Fruit fly (Drosophila melanogaster) whole organism, prepupa: ENCODE measurements around the gene tral.
A peak's percentile ranks its signal among the peaks of the same experiment; 100 is the strongest.

Experiments used
- CG10631 ChIP-seq: fragments of 200-800 bp; sonication (Bioruptor generic); optimal IDR thresholded peaks from 2 replicates; lab custom pipeline; 2016; ENCODE audit warnings: missing biosample characterization, missing genetic modification characterization
- CG10669 ChIP-seq: fragments of 200-800 bp; sonication (Bioruptor generic); optimal IDR thresholded peaks from 3 replicates; lab custom pipeline; 2018; ENCODE audit warnings: missing biosample characterization, mild to moderate bottlenecking, missing genetic modification characterization, moderate library complexity
- CG11294 ChIP-seq: fragments of 200-800 bp; sonication (Bioruptor generic); IDR thresholded peaks from 2 replicates; pipeline ENCODE4 v1.3.6; 2022; ENCODE audit warnings: missing biosample characterization, missing genetic modification characterization
- CG11762 ChIP-seq: fragments of 200-800 bp; sonication (Bioruptor generic); optimal IDR thresholded peaks from 3 replicates; lab custom pipeline; 2016; ENCODE audit warnings: missing biosample characterization, missing genetic modification characterization; ENCODE audit not compliant: insufficient read depth
- CG15336 ChIP-seq: fragments of 200-800 bp; sonication (Bioruptor generic); IDR thresholded peaks from 2 replicates; pipeline ENCODE4 v1.3.6; 2022; ENCODE audit warnings: missing biosample characterization, missing genetic modification characterization
- CG1621 ChIP-seq: fragments of 200-800 bp; sonication (Bioruptor generic); optimal IDR thresholded peaks from 3 replicates; lab custom pipeline; 2018; ENCODE audit warnings: missing biosample characterization, mild to moderate bottlenecking, missing genetic modification characterization
- CG3032 ChIP-seq: fragments of 200-800 bp; optimal IDR thresholded peaks from 2 replicates; lab custom pipeline; 2019; ENCODE audit warnings: missing biosample characterization, mild to moderate bottlenecking, missing genetic modification characterization, moderate library complexity
- CG31627 ChIP-seq: fragments of 200-800 bp; sonication (Bioruptor generic); optimal IDR thresholded peaks from 3 replicates; lab custom pipeline; 2016; ENCODE audit warnings: missing biosample characterization, missing genetic modification characterization
- CG6276 ChIP-seq: fragments of 200-800 bp; sonication (Bioruptor generic); optimal IDR thresholded peaks from 2 replicates; lab custom pipeline; 2017; ENCODE audit warnings: missing biosample characterization, mild to moderate bottlenecking, missing genetic modification characterization
- CG6792 ChIP-seq: fragments of 200-800 bp; sonication (Bioruptor generic); optimal IDR thresholded peaks from 3 replicates; lab custom pipeline; 2016; ENCODE audit warnings: missing biosample characterization, missing genetic modification characterization
- CG6808 ChIP-seq: fragments of 200-800 bp; sonication (Bioruptor generic); optimal IDR thresholded peaks from 3 replicates; lab custom pipeline; 2017; ENCODE audit warnings: missing biosample characterization, missing genetic modification characterization, mild to moderate bottlenecking, moderate library complexity, missing genetic modification reagents
- CG6854 ChIP-seq: fragments of 200-800 bp; sonication (Bioruptor generic); optimal IDR thresholded peaks from 2 replicates; lab custom pipeline; 2017; ENCODE audit warnings: missing biosample characterization, mild to moderate bottlenecking, missing genetic modification characterization
- CG7368 ChIP-seq: fragments of 200-800 bp; sonication (Bioruptor generic); optimal IDR thresholded peaks from 3 replicates; lab custom pipeline; 2016; ENCODE audit warnings: missing biosample characterization, missing genetic modification characterization
- CG8319 ChIP-seq: fragments of 200-800 bp; sonication (Bioruptor generic); optimal IDR thresholded peaks from 3 replicates; lab custom pipeline; 2016; ENCODE audit warnings: missing biosample characterization, missing genetic modification characterization
- CG8632 ChIP-seq: fragments of 200-800 bp; sonication (Bioruptor generic); optimal IDR thresholded peaks from 3 replicates; lab custom pipeline; 2016; ENCODE audit warnings: missing biosample characterization, missing genetic modification characterization
- Eip75B ChIP-seq: fragments of 200-800 bp; sonication (Bioruptor generic); optimal IDR thresholded peaks from 3 replicates; lab custom pipeline; 2016; ENCODE audit warnings: missing biosample characterization, missing genetic modification characterization
- Ets21C ChIP-seq: fragments of 200-800 bp; sonication (Bioruptor generic); optimal IDR thresholded peaks from 3 replicates; lab custom pipeline; 2016; ENCODE audit warnings: missing biosample characterization, missing genetic modification characterization
- Ets96B ChIP-seq: fragments of 200-800 bp; optimal IDR thresholded peaks from 2 replicates; lab custom pipeline; 2019; ENCODE audit warnings: missing biosample characterization, mild to moderate bottlenecking, missing genetic modification characterization, moderate library complexity
- Gug ChIP-seq: fragments of 200-800 bp; sonication (Bioruptor generic); IDR thresholded peaks from 2 replicates; pipeline ENCODE4 v1.3.6; 2022; ENCODE audit warnings: missing biosample characterization, missing genetic modification characterization
- Hr38 ChIP-seq: sonication (Bioruptor generic); optimal IDR thresholded peaks from 2 replicates; lab custom pipeline; 2016; ENCODE audit warnings: missing biosample characterization, missing genetic modification characterization
- Hr39 ChIP-seq: fragments of 200-800 bp; sonication (Bioruptor generic); optimal IDR thresholded peaks from 2 replicates; lab custom pipeline; 2016; ENCODE audit warnings: missing biosample characterization, missing genetic modification characterization
- Hr4 ChIP-seq: fragments of 200-800 bp; sonication (Bioruptor generic); optimal IDR thresholded peaks from 3 replicates; lab custom pipeline; 2016; ENCODE audit warnings: missing biosample characterization, missing genetic modification characterization
- Lpt ChIP-seq: fragments of 200-800 bp; sonication (Bioruptor generic); optimal IDR thresholded peaks from 3 replicates; lab custom pipeline; 2016; ENCODE audit warnings: missing biosample characterization, missing genetic modification characterization
- OdsH ChIP-seq: fragments of 200-800 bp; sonication (Bioruptor generic); optimal IDR thresholded peaks from 3 replicates; lab custom pipeline; 2016; ENCODE audit warnings: missing biosample characterization, missing genetic modification characterization
- Smox ChIP-seq: fragments of 200-800 bp; sonication (Bioruptor generic); optimal IDR thresholded peaks from 3 replicates; lab custom pipeline; 2016; ENCODE audit warnings: missing biosample characterization, missing genetic modification characterization
- Sox102F ChIP-seq: fragments of 200-800 bp; sonication (Bioruptor generic); optimal IDR thresholded peaks from 2 replicates; lab custom pipeline; 2016; ENCODE audit warnings: missing biosample characterization, mild to moderate bottlenecking, missing genetic modification characterization
- Sox15 ChIP-seq: fragments of 200-800 bp; sonication (Bioruptor generic); optimal IDR thresholded peaks from 3 replicates; lab custom pipeline; 2016; ENCODE audit warnings: missing biosample characterization, missing genetic modification characterization
- achi ChIP-seq: fragments of 200-800 bp; sonication (Bioruptor generic); optimal IDR thresholded peaks from 3 replicates; lab custom pipeline; 2016; ENCODE audit warnings: missing biosample characterization, missing genetic modification characterization
- cyc ChIP-seq: fragments of 200-800 bp; sonication (Bioruptor generic); optimal IDR thresholded peaks from 3 replicates; lab custom pipeline; 2016; ENCODE audit warnings: missing biosample characterization, missing genetic modification characterization
- dac ChIP-seq: fragments of 200-800 bp; sonication (Bioruptor generic); optimal IDR thresholded peaks from 2 replicates; lab custom pipeline; 2017; ENCODE audit warnings: missing biosample characterization, mild to moderate bottlenecking, missing genetic modification characterization
- eg ChIP-seq: fragments of 200-800 bp; sonication (Bioruptor generic); IDR thresholded peaks from 3 replicates; pipeline ENCODE4 v1.3.6; 2022; ENCODE audit warnings: missing biosample characterization, missing genetic modification characterization
- esn ChIP-seq: fragments of 200-800 bp; sonication (Bioruptor generic); optimal IDR thresholded peaks from 2 replicates; lab custom pipeline; 2016; ENCODE audit warnings: missing biosample characterization, mild to moderate bottlenecking, missing genetic modification characterization, moderate library complexity
- fd59A ChIP-seq: fragments of 200-800 bp; sonication (Bioruptor generic); optimal IDR thresholded peaks from 2 replicates; lab custom pipeline; 2017; ENCODE audit warnings: missing biosample characterization, mild to moderate bottlenecking, missing genetic modification characterization, missing genetic modification reagents
- fd85E ChIP-seq: fragments of 200-800 bp; sonication (Bioruptor generic); optimal IDR thresholded peaks from 3 replicates; lab custom pipeline; 2016; ENCODE audit warnings: missing biosample characterization, missing genetic modification characterization
- fkh ChIP-seq: fragments of 200-800 bp; sonication (Bioruptor generic); optimal IDR thresholded peaks from 3 replicates; lab custom pipeline; 2017; ENCODE audit warnings: missing biosample characterization, mild to moderate bottlenecking, missing genetic modification characterization, moderate library complexity
- lz ChIP-seq: fragments of 200-800 bp; sonication (Bioruptor generic); optimal IDR thresholded peaks from 3 replicates; lab custom pipeline; 2016; ENCODE audit warnings: missing biosample characterization, missing genetic modification characterization
- net ChIP-seq: fragments of 200-800 bp; sonication (Bioruptor generic); optimal IDR thresholded peaks from 3 replicates; lab custom pipeline; 2016; ENCODE audit warnings: missing biosample characterization, missing genetic modification characterization
- pdm3 ChIP-seq: fragments of 200-800 bp; sonication (Bioruptor generic); optimal IDR thresholded peaks from 3 replicates; lab custom pipeline; 2016; ENCODE audit warnings: missing biosample characterization, missing genetic modification characterization
- spab ChIP-seq: fragments of 200-800 bp; sonication (Bioruptor generic); optimal IDR thresholded peaks from 2 replicates; lab custom pipeline; 2017; ENCODE audit warnings: missing biosample characterization, mild to moderate bottlenecking, missing genetic modification characterization, missing genetic modification reagents
- svp ChIP-seq: fragments of 200-800 bp; sonication (Bioruptor generic); peaks from one replicate; lab custom pipeline; 2016; ENCODE audit warnings: missing biosample characterization, missing genetic modification characterization
- topi ChIP-seq: fragments of 200-800 bp; sonication (Bioruptor generic); optimal IDR thresholded peaks from 3 replicates; lab custom pipeline; 2016; ENCODE audit warnings: missing biosample characterization, missing genetic modification characterization
- vri ChIP-seq: fragments of 200-800 bp; sonication (Bioruptor generic); optimal IDR thresholded peaks from 3 replicates; lab custom pipeline; 2016; ENCODE audit warnings: missing biosample characterization, mild to moderate bottlenecking, missing genetic modification characterization

Gene tral

DNA sequence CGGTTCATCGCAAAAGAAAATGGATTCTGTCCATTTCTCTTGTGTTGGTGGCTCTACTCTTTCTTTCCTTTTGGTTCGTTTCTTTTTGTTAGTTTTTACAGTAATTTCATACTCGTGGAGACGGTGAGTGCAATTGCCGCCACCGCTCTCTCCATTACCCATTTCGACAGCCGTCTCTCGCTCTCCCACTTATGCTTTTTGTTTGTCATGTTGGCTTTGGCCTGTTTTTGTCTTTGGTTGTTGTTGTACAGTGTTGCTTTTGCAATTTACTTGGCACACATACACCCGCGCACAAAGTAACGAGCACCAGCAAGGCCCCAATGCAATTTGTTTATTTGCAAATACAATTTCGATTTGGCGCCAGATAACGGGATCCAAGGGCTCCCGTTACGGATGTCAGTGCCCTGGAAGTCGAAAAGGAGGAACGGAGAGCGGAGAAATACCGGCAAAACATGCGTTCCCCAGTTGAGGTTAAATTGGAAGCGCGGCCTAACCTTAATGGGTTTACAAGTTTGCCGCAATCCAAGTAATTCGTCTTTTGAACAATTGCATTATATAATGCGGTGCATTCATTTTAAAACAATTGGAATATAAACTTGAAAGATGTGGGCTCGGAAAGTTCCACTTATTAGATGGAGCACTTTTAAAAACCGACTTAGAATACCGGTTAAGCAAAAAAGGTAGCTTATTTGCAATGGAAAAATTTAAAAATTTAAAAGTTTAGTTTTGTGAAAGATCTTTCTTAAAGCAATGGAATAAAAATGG, 1.0 kb downstream of the tral start (continued):
- peak; percentile 46 for TF ChIP-seq Hr4
- TF ChIP-seq Hr39 (GFP tag; lab: Kevin White, UChicago): no peak
- TF ChIP-seq CG6276 (GFP tag; lab: Kevin White, UChicago): peak; percentile 97
- no peak for TF ChIP-seq Hr38
- no peak for TF ChIP-seq topi

DNA sequence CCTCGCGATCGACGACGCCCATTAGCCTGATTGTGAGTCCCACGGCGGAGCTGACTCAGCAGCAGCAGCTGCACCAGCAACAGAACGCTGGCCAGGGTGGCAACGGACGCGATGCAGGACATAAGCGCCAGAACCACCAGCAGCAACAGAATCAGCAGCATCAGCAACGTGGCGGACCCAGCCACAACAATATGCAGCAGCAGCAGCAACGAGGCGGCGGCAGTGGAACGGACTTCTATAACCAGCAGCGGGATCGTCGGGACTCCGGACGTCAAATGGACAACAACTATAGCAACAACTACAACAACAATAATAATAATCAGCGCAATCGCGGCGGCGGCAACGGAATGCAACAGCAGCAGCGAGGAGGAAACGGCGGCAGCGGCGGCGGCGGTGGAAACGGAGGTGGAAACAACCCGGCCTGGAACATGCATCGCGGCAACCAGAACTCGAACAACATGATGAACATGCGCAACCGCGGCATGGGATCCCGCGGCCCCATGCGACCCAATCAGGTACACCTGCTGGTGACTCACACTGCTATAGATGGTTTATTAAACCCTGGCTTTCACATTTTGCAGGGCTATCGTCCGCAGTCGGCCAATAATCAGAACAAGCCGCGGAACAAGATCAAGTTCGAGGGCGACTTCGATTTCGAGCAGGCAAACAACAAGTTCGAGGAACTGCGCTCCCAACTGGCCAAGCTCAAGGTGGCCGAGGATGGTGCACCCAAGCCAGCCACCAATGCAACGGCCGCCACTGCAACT, 2.8 kb downstream of the tral start:
- TF ChIP-seq fd59A (GFP tag; lab: Kevin White, UChicago) (no peak), svp (peak; percentile 58)
- TF ChIP-seq, all 60 proteins: peak for 1

DNA sequence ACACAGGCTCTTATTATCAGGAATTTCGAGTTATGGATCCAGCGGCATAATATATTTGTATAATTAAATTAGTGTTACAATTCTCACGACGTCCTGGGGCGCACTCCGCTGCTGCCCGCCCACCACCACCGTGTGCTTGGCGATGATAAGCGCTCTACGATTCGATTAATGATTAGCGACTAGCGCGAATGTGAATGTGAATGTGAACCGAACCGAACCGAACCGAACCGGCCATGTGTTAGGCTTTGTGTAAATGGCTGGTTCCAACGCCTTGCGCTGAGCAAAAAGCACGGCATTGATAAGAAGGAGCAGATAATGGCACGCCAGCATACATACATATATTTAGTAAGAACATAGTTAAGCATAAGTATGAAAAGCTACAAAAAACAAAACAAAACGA, 4.5 kb downstream of the tral start:
- peak; percentile 85 for TF ChIP-seq svp
- TF ChIP-seq CG31627: no peak
- no peak for TF ChIP-seq Gug (GFP tag; lab: Robert Waterston, UW)
- peak; percentile 12 for TF ChIP-seq vri

DNA sequence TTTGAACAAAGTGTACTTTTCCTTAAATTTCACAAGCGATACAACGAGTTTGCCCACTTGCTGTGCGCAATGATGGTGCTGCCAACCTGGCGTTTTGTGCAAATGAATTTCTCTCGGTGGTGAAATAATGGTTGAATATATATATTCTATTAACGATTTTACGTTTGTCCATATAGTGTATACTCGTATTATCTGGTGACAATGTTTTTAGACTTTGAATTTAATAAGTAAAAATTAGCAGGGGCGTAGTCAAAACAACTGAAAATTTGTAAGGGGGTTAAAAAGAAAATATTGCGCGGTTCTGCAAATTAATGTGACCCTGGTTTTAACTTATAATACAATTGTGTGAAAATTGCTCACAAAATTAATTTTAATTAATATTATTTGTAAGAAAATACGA, 9.1 kb downstream of the tral start, which contains the start of the genes ver and Gcn5:
TSS of gene ver (plus strand) at position 47 of the 400 bp plus-strand sequence.
TSS of gene Gcn5 (minus strand) at position 74 of the 400 bp plus-strand sequence.
- peak; percentile 97 for TF ChIP-seq Hr39 (GFP tag; lab: Kevin White, UChicago)
- TF ChIP-seq OdsH (GFP tag; lab: Kevin White, UChicago): peak; percentile 98
- TF ChIP-seq esn (GFP tag; lab: Kevin White, UChicago): peak; percentile 98
- peak; percentile 97 for TF ChIP-seq achi
- TF ChIP-seq net (GFP tag; lab: Kevin White, UChicago): peak; percentile 97
- peak; percentile 94 for TF ChIP-seq CG6792 (GFP tag; lab: Kevin White, UChicago)
- TF ChIP-seq CG6276 (GFP tag; lab: Kevin White, UChicago): peak; percentile 96
- peak; percentile 98 for TF ChIP-seq topi
- TF ChIP-seq CG10631: peak; percentile 96
- peak; percentile 94 for TF ChIP-seq CG3032
- TF ChIP-seq Eip75B (GFP tag; lab: Kevin White, UChicago): peak; percentile 96
- TF ChIP-seq Lpt (GFP tag; lab: Kevin White, UChicago): peak; percentile 95
- TF ChIP-seq dac (GFP tag; lab: Kevin White, UChicago): peak; percentile 88
- TF ChIP-seq Hr4: peak; percentile 97
- TF ChIP-seq Ets21C: peak; percentile 94
- peak; percentile 96 for TF ChIP-seq Gug (GFP tag; lab: Robert Waterston, UW)
- TF ChIP-seq eg: peak; percentile 98
- TF ChIP-seq pdm3 (GFP tag; lab: Kevin White, UChicago): peak; percentile 98
- peak; percentile 71 for TF ChIP-seq fkh
- peak; percentile 88 for TF ChIP-seq CG1621
- peak; percentile 95 for TF ChIP-seq CG11294
- TF ChIP-seq cyc: peak; percentile 97
- TF ChIP-seq CG8319 (GFP tag; lab: Kevin White, UChicago): peak; percentile 95
- TF ChIP-seq CG10669 (GFP tag; lab: Kevin White, UChicago): peak; percentile 94
- TF ChIP-seq CG6854 (GFP tag; lab: Kevin White, UChicago): peak; percentile 93
- peak; percentile 97 for TF ChIP-seq Smox (GFP tag; lab: Kevin White, UChicago)
- TF ChIP-seq Sox102F (GFP tag; lab: Kevin White, UChicago): peak; percentile 98
- TF ChIP-seq spab (GFP tag; lab: Kevin White, UChicago): peak; percentile 89
- peak; percentile 98 for TF ChIP-seq vri
- TF ChIP-seq CG11762 (GFP tag; lab: Kevin White, UChicago): peak; percentile 92
- TF ChIP-seq lz: peak; percentile 98
- peak; percentile 97 for TF ChIP-seq CG8632 (GFP tag; lab: Kevin White, UChicago)
- peak; percentile 91 for TF ChIP-seq CG6808
- TF ChIP-seq svp: peak; percentile 99
- peak; percentile 91 for TF ChIP-seq Ets96B (tag; lab: Kevin White, UChicago)
- peak; percentile 95 for TF ChIP-seq Sox15 (GFP tag; lab: Kevin White, UChicago)
- TF ChIP-seq CG15336 (GFP tag; lab: Robert Waterston, UW): peak; percentile 97
- TF ChIP-seq CG31627: peak; percentile 97
- TF ChIP-seq CG7368 (GFP tag; lab: Kevin White, UChicago): peak; percentile 89
- peak; percentile 72 for TF ChIP-seq fd85E (GFP tag; lab: Kevin White, UChicago)
